Worm (Caenorhabditis elegans) whole organism, mixed stage, embryonic: ENCODE data around the gene C10C5.4.

Experiments used
- M03D4.4 ChIP-seq: sonication (generic microtip); optimal IDR thresholded peaks from 2 replicates; lab custom pipeline; 2017; ENCODE audit warnings: mild to moderate bottlenecking, missing genetic modification characterization, missing compliant biosample characterization
- bed-3 ChIP-seq: fragments of 200-800 bp; sonication (Bioruptor generic); optimal IDR thresholded peaks from 3 replicates; lab custom pipeline; 2018; ENCODE audit warnings: mild to moderate bottlenecking, missing genetic modification characterization, moderate library complexity, missing compliant biosample characterization
- ceh-39 ChIP-seq: fragments of 150-350 bp; optimal IDR thresholded peaks from 2 replicates; lab custom pipeline; 2014; ENCODE audit warnings: missing biosample characterization, missing genetic modification characterization
- ceh-43 ChIP-seq: fragments of 200-800 bp; sonication (Bioruptor generic); optimal IDR thresholded peaks from 2 replicates; lab custom pipeline; 2018; ENCODE audit warnings: mild to moderate bottlenecking, missing genetic modification characterization, moderate library complexity, missing compliant biosample characterization
- ceh-83 ChIP-seq: fragments of 200-800 bp; sonication (Bioruptor generic); optimal IDR thresholded peaks from 2 replicates; lab custom pipeline; 2018; ENCODE audit warnings: mild to moderate bottlenecking, missing genetic modification characterization, missing compliant biosample characterization
- ces-1 ChIP-seq: fragments of 150-350 bp; optimal IDR thresholded peaks from 2 replicates; lab custom pipeline; 2014; ENCODE audit warnings: missing biosample characterization, missing genetic modification reagents, missing genetic modification characterization
- cnd-1 ChIP-seq: fragments of 200-800 bp; sonication (Bioruptor generic); optimal IDR thresholded peaks from 2 replicates; lab custom pipeline; 2018; ENCODE audit warnings: mild to moderate bottlenecking, missing genetic modification characterization, missing compliant biosample characterization
- elt-1 ChIP-seq: sonication (generic microtip); optimal IDR thresholded peaks from 2 replicates; lab custom pipeline; 2017; ENCODE audit warnings: missing genetic modification characterization, mild to moderate bottlenecking, missing compliant biosample characterization, antibody characterized with exemption, moderate library complexity, borderline replicate concordance; ENCODE audit not compliant: insufficient read depth
- elt-3 ChIP-seq: fragments of 150-350 bp; optimal IDR thresholded peaks from 2 replicates; lab custom pipeline; 2014; ENCODE audit warnings: missing biosample characterization, missing genetic modification characterization
- ham-2 ChIP-seq: fragments of 200-800 bp; sonication (Bioruptor generic); optimal IDR thresholded peaks from 2 replicates; lab custom pipeline; 2018; ENCODE audit warnings: mild to moderate bottlenecking, missing genetic modification characterization, missing compliant biosample characterization
- hlh-1 ChIP-seq: fragments of 150-350 bp; optimal IDR thresholded peaks from 2 replicates; lab custom pipeline; 2014; ENCODE audit warnings: missing biosample characterization, missing genetic modification reagents, missing genetic modification characterization
- lin-13 ChIP-seq: fragments of 150-350 bp; optimal IDR thresholded peaks from 2 replicates; lab custom pipeline; 2014; ENCODE audit warnings: missing biosample characterization, missing genetic modification characterization
- lin-32 ChIP-seq: fragments of 200-800 bp; sonication (Bioruptor generic); optimal IDR thresholded peaks from 2 replicates; lab custom pipeline; 2018; ENCODE audit warnings: mild to moderate bottlenecking, missing genetic modification characterization, missing compliant biosample characterization
- lsy-2 ChIP-seq: fragments of 150-350 bp; optimal IDR thresholded peaks from 2 replicates; lab custom pipeline; 2014; ENCODE audit warnings: missing biosample characterization, missing genetic modification characterization
- mab-5 ChIP-seq: fragments of 150-350 bp; optimal IDR thresholded peaks from 2 replicates; lab custom pipeline; 2014; ENCODE audit warnings: missing biosample characterization, missing genetic modification characterization
- mep-1 ChIP-seq: fragments of 150-350 bp; optimal IDR thresholded peaks from 2 replicates; lab custom pipeline; 2017; ENCODE audit warnings: missing biosample characterization, missing genetic modification reagents, missing genetic modification characterization, inconsistent platforms
- mls-2 ChIP-seq: sonication (generic microtip); optimal IDR thresholded peaks from 2 replicates; lab custom pipeline; 2016; ENCODE audit warnings: mild to moderate bottlenecking, missing genetic modification characterization, moderate library complexity, missing compliant biosample characterization
- nhr-12 ChIP-seq: fragments of 150-350 bp; optimal IDR thresholded peaks from 2 replicates; lab custom pipeline; 2014; ENCODE audit warnings: missing biosample characterization, missing genetic modification characterization
- nhr-2 ChIP-seq: fragments of 150-350 bp; optimal IDR thresholded peaks from 2 replicates; lab custom pipeline; 2014; ENCODE audit warnings: missing biosample characterization, missing genetic modification characterization
- nhr-237 ChIP-seq: fragments of 150-350 bp; optimal IDR thresholded peaks from 2 replicates; lab custom pipeline; 2014; ENCODE audit warnings: missing biosample characterization, missing genetic modification characterization
- nhr-28 ChIP-seq: fragments of 150-350 bp; optimal IDR thresholded peaks from 2 replicates; lab custom pipeline; 2014; ENCODE audit warnings: missing biosample characterization, missing genetic modification characterization
- nhr-76 ChIP-seq: sonication (generic microtip); optimal IDR thresholded peaks from 2 replicates; lab custom pipeline; 2017; ENCODE audit warnings: missing biosample characterization, missing genetic modification characterization
- pha-4 ChIP-seq: fragments of 150-350 bp; optimal IDR thresholded peaks from 2 replicates; lab custom pipeline; 2018; ENCODE audit warnings: missing biosample characterization, missing genetic modification reagents, missing genetic modification characterization
- sem-2 ChIP-seq: fragments of 200-800 bp; sonication (Bioruptor generic); optimal IDR thresholded peaks from 2 replicates; lab custom pipeline; 2018; ENCODE audit warnings: mild to moderate bottlenecking, missing genetic modification characterization, missing compliant biosample characterization
- snpc-4 ChIP-seq: fragments of 150-350 bp; optimal IDR thresholded peaks from 2 replicates; lab custom pipeline; 2014; ENCODE audit warnings: missing biosample characterization, missing genetic modification characterization
- sptf-1 ChIP-seq: sonication (generic microtip); optimal IDR thresholded peaks from 2 replicates; lab custom pipeline; 2017; ENCODE audit warnings: mild to moderate bottlenecking, missing genetic modification characterization, moderate library complexity, missing compliant biosample characterization
- tbx-8 ChIP-seq: fragments of 200-800 bp; sonication (Bioruptor generic); optimal IDR thresholded peaks from 2 replicates; lab custom pipeline; 2018; ENCODE audit warnings: mild to moderate bottlenecking, missing genetic modification characterization, moderate library complexity, missing compliant biosample characterization
- unc-120 ChIP-seq: sonication (generic microtip); optimal IDR thresholded peaks from 2 replicates; lab custom pipeline; 2017; ENCODE audit warnings: missing genetic modification characterization, missing compliant biosample characterization; ENCODE audit not compliant: poor library complexity, severe bottlenecking
- unc-39 ChIP-seq: fragments of 150-350 bp; optimal IDR thresholded peaks from 2 replicates; lab custom pipeline; 2014; ENCODE audit warnings: missing biosample characterization, missing genetic modification characterization
- unc-62 ChIP-seq: fragments of 150-350 bp; optimal IDR thresholded peaks from 2 replicates; lab custom pipeline; 2014; ENCODE audit warnings: missing biosample characterization, missing genetic modification reagents, missing genetic modification characterization
- zip-8 ChIP-seq: fragments of 150-350 bp; optimal IDR thresholded peaks from 2 replicates; lab custom pipeline; 2014; ENCODE audit warnings: missing biosample characterization, missing genetic modification characterization
- ztf-11 ChIP-seq: fragments of 150-350 bp; optimal IDR thresholded peaks from 2 replicates; lab custom pipeline; 2014; ENCODE audit warnings: missing biosample characterization, missing genetic modification characterization

The C10C5.4 gene

DNA sequence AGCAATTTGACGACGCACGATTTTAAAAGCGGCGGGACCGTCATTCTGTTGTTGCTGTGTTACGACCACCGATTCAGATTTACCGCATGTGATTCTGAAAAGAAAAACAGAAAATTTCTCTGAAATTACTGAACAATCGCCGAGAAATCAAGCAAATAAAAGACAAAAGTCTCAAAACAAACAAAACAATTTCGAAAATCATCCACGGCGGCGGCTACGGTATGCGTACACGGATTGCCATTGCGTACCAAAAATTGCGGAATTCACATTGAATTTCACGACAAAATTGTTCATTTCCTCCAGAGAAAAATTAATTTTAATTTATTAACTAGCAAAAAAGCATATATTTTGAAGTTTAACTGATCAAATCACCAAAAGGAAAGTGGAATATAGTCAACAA lies 11.9 kb upstream of the C10C5.4 start, which contains the start of gene pezo-1:
Gene pezo-1 (minus strand): TSS at position 101 of the 400 bp plus-strand sequence.
- TF ChIP-seq lsy-2 (tag; lab: Kevin White, UChicago) (peak; percentile 71), unc-62 (GFP tag; lab: Kevin White, UChicago) (no peak), sptf-1 (tag; lab: Kevin White, UChicago) (no peak), bed-3 (GFP tag; lab: Kevin White, UChicago) (no peak)
- TF ChIP-seq, all 35 proteins: peak for 1

DNA sequence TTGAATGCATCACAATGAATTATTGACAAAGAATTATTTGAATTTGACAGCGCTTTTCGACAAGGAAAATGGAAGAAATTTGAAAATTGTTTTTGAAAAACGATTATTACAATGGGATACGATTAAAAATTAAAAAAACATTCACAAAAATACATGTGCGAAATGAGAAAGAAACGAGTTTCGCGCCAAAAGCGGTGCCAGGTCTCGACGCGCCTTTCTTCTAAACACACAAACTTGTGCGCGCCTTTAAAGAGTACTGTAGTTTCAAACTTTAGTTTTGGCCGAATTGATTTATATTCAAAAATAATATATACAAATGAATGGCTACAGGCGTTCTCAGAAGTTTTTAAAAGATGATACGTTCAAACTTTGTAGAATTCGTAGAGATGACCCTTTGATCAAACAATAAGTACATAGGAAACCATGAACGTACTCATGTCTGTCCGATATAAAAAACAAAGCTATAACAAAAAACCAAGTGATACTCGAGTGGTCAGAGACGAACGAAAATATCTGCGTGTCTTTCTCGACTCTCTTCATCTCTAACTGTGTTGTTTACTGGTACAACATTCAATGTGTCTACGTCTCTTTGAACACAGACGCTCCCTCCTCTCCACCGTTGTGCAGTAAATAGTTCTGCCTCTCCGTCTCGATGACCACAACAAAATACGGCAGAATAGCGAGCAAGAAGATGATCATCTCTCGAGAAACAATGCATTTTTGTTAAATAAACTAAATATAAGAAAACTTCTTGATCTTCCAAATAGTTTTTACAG lies 10.3 kb upstream of the C10C5.4 start:
- TF ChIP-seq elt-3 (no peak), nhr-2 (no peak), ceh-39 (tag; lab: Kevin White, UChicago) (no peak), hlh-1 (peak; percentile 29), bed-3 (GFP tag; lab: Kevin White, UChicago) (no peak), M03D4.4 (tag; lab: Kevin White, UChicago) (no peak), pha-4 (tag; lab: Kevin White, UChicago) (peak; percentile 55), nhr-76 (tag; lab: Kevin White, UChicago) (no peak), ces-1 (GFP tag; lab: Kevin White, UChicago) (peak; percentile 2), nhr-12 (tag; lab: Kevin White, UChicago) (no peak), lin-13 (tag; lab: Kevin White, UChicago) (no peak), mab-5 (tag; lab: Kevin White, UChicago) (no peak), cnd-1 (tag; lab: Kevin White, UChicago) (no peak)

DNA sequence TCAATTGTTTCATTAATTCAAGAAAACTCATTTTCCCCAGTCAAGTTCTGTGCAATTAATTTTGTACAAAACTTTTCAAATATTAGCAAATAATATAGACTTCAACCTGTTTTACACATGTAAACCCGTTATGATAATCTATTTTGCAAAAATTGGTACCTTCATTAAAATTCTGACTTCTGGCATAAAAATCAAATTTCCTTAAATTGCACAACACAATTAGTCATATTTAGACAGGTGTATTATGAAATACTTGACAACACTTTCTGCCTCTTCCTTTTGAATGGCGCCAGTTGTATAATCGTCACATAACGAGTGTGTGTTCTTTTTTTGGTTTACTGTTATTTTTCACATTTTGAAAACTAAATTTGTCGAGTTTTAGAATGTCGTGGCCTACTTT lies 7.2 kb upstream of the C10C5.4 start, which contains the start of gene fbxc-58:
Gene fbxc-58 (plus strand): TSS at position 383 of the 400 bp plus-strand sequence.
- TF ChIP-seq ces-1 (GFP tag; lab: Kevin White, UChicago) (peak; percentile 53), ceh-43 (no peak)

DNA sequence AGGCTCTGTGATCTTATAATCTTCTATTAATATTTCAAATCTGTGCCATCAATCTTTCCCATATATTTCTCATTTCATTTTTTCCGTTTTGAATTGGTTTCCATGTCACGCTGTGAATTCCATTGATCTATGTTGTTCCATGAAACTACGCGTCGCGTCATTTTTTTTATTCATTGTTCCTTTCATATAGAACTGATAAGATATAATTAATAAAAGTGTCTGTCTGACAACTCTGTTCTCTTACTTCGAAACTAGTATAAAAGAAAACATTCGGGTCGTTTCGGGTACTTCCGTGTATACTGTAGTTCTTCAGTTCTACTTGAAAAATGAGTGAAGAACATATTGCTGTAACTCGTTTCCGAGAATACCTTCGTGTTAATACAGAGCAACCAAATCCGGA lies 3.8 kb upstream of the C10C5.4 start, which contains the start of gene C10C5.3:
Gene C10C5.3 (plus strand): TSS at position 301 of the 400 bp plus-strand sequence.
- TF ChIP-seq zip-8 (tag; lab: Kevin White, UChicago), result no peak
- TF ChIP-seq nhr-2, result no peak
- TF ChIP-seq cnd-1 (tag; lab: Kevin White, UChicago), result no peak
- TF ChIP-seq mab-5 (tag; lab: Kevin White, UChicago), result no peak
- no peak for TF ChIP-seq ham-2
- TF ChIP-seq elt-3, result no peak
- no peak for TF ChIP-seq sptf-1 (tag; lab: Kevin White, UChicago)
- no peak for TF ChIP-seq M03D4.4 (tag; lab: Kevin White, UChicago)
- TF ChIP-seq mls-2 (tag; lab: Kevin White, UChicago), result no peak
- TF ChIP-seq nhr-28 (tag; lab: Kevin White, UChicago), result no peak
- TF ChIP-seq lin-13 (tag; lab: Kevin White, UChicago), result no peak
- no peak for TF ChIP-seq elt-1
- no peak for TF ChIP-seq unc-39 (tag; lab: Kevin White, UChicago)
- TF ChIP-seq ceh-39 (tag; lab: Kevin White, UChicago), result no peak

DNA sequence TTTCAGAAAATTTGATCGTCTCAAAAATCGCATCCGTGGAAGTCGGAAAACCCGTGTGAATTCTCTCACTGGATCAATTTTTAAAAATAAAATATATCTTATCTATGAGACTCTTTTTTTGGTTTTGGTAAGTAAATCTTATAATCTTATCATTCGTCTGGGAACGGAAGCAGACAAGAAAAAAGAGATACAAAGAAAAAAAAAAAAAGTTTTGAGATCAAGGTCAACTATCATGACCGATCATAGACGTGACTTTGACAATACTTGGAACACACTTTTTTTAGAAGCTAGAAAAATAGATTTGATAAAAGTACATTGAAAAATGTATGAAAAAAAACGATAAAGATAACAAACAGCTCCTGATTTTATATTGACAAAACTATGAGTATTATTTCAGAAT lies 1.8 kb upstream of the C10C5.4 start:
- TF ChIP-seq mab-5 (tag; lab: Kevin White, UChicago), result no peak
- no peak for TF ChIP-seq mls-2 (tag; lab: Kevin White, UChicago)
- TF ChIP-seq unc-62 (GFP tag; lab: Kevin White, UChicago), result no peak
- TF ChIP-seq ham-2, result no peak
- no peak for TF ChIP-seq ztf-11 (tag; lab: Kevin White, UChicago)
- TF ChIP-seq ceh-39 (tag; lab: Kevin White, UChicago), result no peak
- no peak for TF ChIP-seq mep-1 (tag; lab: Kevin White, UChicago)
- no peak for TF ChIP-seq sptf-1 (tag; lab: Kevin White, UChicago)
- TF ChIP-seq M03D4.4 (tag; lab: Kevin White, UChicago), result no peak
- no peak for TF ChIP-seq lin-13 (tag; lab: Kevin White, UChicago)
- TF ChIP-seq nhr-28 (tag; lab: Kevin White, UChicago), result no peak
- no peak for TF ChIP-seq pha-4 (tag; lab: Kevin White, UChicago)
- TF ChIP-seq nhr-2, result no peak
- no peak for TF ChIP-seq cnd-1 (tag; lab: Kevin White, UChicago)
- TF ChIP-seq nhr-237, result no peak
- TF ChIP-seq lin-32 (GFP tag; lab: Kevin White, UChicago), result no peak

DNA sequence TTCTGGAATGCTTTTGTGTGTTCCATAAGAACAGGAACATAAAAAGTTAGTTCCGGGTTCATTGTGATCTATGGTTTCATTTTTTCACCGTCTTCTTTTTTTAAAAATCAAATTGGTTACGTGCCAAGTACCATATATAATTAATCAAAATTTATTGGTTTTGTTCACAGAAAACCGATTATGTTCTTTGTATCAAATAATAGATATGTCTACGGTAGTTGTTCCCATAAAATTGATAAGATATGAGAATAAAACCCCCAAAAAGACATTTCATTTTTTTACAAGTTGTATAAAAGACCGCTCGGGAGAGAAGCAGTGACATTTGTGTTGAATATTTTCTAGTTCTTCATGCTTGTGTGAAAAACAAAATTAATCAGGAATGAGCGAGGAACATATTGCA lies 2.8 kb downstream of the C10C5.4 start, which contains the start of gene C10C5.5:
Gene C10C5.5 (plus strand): TSS at position 301 of the 400 bp plus-strand sequence.
- TF ChIP-seq M03D4.4 (tag; lab: Kevin White, UChicago) (no peak), ztf-11 (tag; lab: Kevin White, UChicago) (no peak), elt-3 (no peak), cnd-1 (tag; lab: Kevin White, UChicago) (no peak), sptf-1 (tag; lab: Kevin White, UChicago) (no peak), lin-32 (GFP tag; lab: Kevin White, UChicago) (no peak), bed-3 (GFP tag; lab: Kevin White, UChicago) (no peak), unc-39 (tag; lab: Kevin White, UChicago) (no peak), tbx-8 (GFP tag; lab: Kevin White, UChicago) (no peak), ham-2 (no peak), lsy-2 (tag; lab: Kevin White, UChicago) (no peak), unc-120 (no peak), nhr-237 (no peak), hlh-1 (no peak), sem-2 (GFP tag; lab: Kevin White, UChicago) (no peak), ceh-83 (GFP tag; lab: Kevin White, UChicago) (no peak), snpc-4 (no peak), ceh-39 (tag; lab: Kevin White, UChicago) (no peak)
- TF ChIP-seq, all 35 proteins: peak for 0
